Worm (Caenorhabditis elegans): ENCODE results near the gene sre-43.
A peak's percentile ranks its signal among the peaks of the same experiment; 100 is the strongest.

sre-43 gene

ce11 chrII:13968979-13969378 lies at the start of gene sre-43:
Gene sre-43, minus strand, starts transcription at chrII:13969079.
- TF ChIP-seq K09A11.1 (tag; optimal IDR thresholded peaks at IDR 0.05; ENCODE audit: insufficient read depth): no peak
- no peak for TF ChIP-seq ceh-6 (GFP tag; optimal IDR thresholded peaks at IDR 0.05)

DNA sequence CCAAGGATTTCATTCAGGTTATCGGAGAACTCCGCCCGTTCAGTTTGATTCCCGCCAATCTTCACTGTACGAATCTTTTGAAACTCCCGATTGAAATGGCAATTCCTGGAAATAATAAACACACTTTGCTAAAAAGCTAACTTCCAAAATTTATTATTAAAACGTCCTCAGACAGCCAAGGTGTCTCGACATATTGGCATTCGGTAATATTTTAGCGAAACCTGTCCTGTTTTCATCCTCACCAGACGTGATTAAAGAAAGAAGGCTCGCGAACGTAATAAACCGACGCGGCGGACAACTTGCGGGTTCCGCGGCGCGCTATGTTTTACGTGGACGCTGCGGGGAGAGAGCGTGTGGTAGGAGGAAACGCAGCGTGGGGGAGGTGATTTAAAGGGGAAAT lies 49.3 kb upstream of the sre-43 start:
- TF ChIP-seq Y22D7AL.16 (tag; optimal IDR thresholded peaks at IDR 0.05) (no peak), K09A11.1 (tag; optimal IDR thresholded peaks at IDR 0.05; ENCODE audit: insufficient read depth) (no peak), ama-1 (optimal IDR thresholded peaks at IDR 0.05) (peak; percentile 76), eyg-1 (tag; optimal IDR thresholded peaks at IDR 0.05) (no peak), rnt-1 (tag; optimal IDR thresholded peaks at IDR 0.05) (no peak), pat-9 (tag; optimal IDR thresholded peaks at IDR 0.05) (no peak), mec-3 (tag; optimal IDR thresholded peaks at IDR 0.05; ENCODE audit: borderline replicate concordance) (no peak), elt-2 (tag; optimal IDR thresholded peaks at IDR 0.05) (peak; percentile 7), gmeb-2 (tag; optimal IDR thresholded peaks at IDR 0.05) (no peak), nfya-1 (tag; optimal IDR thresholded peaks at IDR 0.05) (peak; percentile 9), tbx-2 (tag; optimal IDR thresholded peaks at IDR 0.05) (no peak)

DNA sequence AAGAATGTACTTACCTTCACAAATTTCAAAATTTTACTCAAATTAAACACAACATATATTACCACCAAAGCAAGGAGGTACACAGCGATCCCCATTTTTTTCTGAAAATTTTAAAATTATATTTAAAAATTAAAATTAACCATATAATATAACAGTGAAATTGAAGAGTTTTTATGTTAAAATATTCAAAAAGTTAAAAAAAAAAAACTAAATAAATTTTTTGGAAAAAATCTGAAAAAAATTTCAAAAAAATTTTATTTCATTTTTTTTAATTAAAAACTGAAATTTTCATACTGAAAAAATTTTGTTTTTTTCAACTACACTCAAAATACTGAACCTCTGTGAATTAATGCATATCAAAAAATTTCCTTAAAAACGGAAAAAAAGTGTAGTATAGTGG lies 48.0 kb upstream of the sre-43 start, which contains the start of gene cyp-37A1:
TSS of gene cyp-37A1 (minus strand) at position 101 of the 400 bp plus-strand sequence.
- TF ChIP-seq dve-1 (tag; optimal IDR thresholded peaks at IDR 0.05) (no peak), nhr-11 (tag; optimal IDR thresholded peaks at IDR 0.05) (no peak), hlh-8 (tag; optimal IDR thresholded peaks at IDR 0.05) (no peak), ceh-48 (tag; optimal IDR thresholded peaks at IDR 0.05) (no peak), ceh-34 (tag; optimal IDR thresholded peaks at IDR 0.05) (no peak), pros-1 (tag; optimal IDR thresholded peaks at IDR 0.05) (no peak), K02D7.2 (tag; optimal IDR thresholded peaks at IDR 0.05) (no peak), ttx-3 (tag; optimal IDR thresholded peaks at IDR 0.05) (no peak), ztf-16 (tag; optimal IDR thresholded peaks at IDR 0.05) (no peak), ceh-30 (tag; optimal IDR thresholded peaks at IDR 0.05) (no peak), hlh-30 (tag; optimal IDR thresholded peaks at IDR 0.05; ENCODE audit: insufficient read depth) (no peak), unc-55 (GFP tag; optimal IDR thresholded peaks at IDR 0.05) (no peak), dmd-4 (tag; optimal IDR thresholded peaks at IDR 0.05; ENCODE audit: borderline replicate concordance) (no peak), ceh-31 (tag; optimal IDR thresholded peaks at IDR 0.05) (no peak), elt-4 (tag; optimal IDR thresholded peaks at IDR 0.05) (no peak), sdc-2 (tag; optimal IDR thresholded peaks at IDR 0.05) (no peak), fkh-10 (GFP tag; optimal IDR thresholded peaks at IDR 0.05) (no peak), ets-4 (tag; optimal IDR thresholded peaks at IDR 0.05) (no peak)

- TF ChIP-seq pat-9 (tag; optimal IDR thresholded peaks at IDR 0.05) (no peak), madf-2 (tag; optimal IDR thresholded peaks at IDR 0.05) (no peak), ttx-3 (tag; optimal IDR thresholded peaks at IDR 0.05) (no peak)
Measured at ce11 chrII:14014637-14015036, 45.8 kb upstream of the sre-43 start.

DNA sequence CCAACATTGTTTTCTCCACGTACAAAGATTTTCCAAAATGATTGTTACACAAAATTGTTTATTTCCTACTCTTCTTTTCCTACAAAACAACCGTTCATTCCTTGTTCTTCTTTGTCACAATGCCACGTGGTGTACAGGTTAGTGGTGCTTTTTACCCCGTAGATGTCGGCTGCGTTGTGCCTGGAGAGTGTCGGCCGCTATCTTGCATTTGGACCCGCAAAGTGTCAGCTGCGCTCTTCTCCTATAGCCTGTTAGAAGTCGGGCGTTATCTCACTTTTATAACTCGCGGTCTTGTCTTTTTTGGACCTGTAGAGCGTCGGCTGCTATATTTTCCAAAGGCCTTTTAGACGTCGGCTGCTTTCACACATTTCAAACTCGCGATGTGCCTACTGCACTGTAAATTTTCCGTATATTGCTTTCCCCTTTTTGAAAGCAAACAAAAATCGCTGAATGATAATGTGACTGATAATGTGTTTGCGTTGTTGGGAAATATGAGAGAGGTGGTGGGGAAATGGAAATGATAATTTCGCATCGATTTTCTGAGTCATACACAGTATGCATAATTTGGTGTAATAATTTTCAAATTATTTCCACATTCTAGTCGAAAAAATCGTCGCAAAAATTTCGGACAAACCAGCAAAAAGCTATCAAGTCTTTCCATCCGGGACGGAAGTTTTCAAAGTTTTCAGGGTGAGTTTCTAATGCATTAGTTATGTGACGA lies 41.9 kb upstream of the sre-43 start, which contains the start of gene F01D5.8:
TSS of gene F01D5.8 (plus strand) at position 51 of the 721 bp plus-strand sequence.
- TF ChIP-seq Y22D7AL.16 (tag; optimal IDR thresholded peaks at IDR 0.05) (no peak), dmd-4 (tag; optimal IDR thresholded peaks at IDR 0.05; ENCODE audit: borderline replicate concordance) (no peak), C08G9.2 (tag; optimal IDR thresholded peaks at IDR 0.05) (no peak), ceh-31 (tag; optimal IDR thresholded peaks at IDR 0.05) (no peak), hlh-30 (tag; optimal IDR thresholded peaks at IDR 0.05; ENCODE audit: insufficient read depth) (no peak), pax-1 (tag; optimal IDR thresholded peaks at IDR 0.05) (no peak), elt-2 (tag; optimal IDR thresholded peaks at IDR 0.05) (no peak), pat-9 (tag; optimal IDR thresholded peaks at IDR 0.05) (no peak), unc-55 (GFP tag; optimal IDR thresholded peaks at IDR 0.05) (no peak), F13H6.1 (tag; optimal IDR thresholded peaks at IDR 0.05) (no peak), pros-1 (tag; optimal IDR thresholded peaks at IDR 0.05) (no peak), ceh-2 (tag; optimal IDR thresholded peaks at IDR 0.05) (no peak), ceh-14 (tag; optimal IDR thresholded peaks at IDR 0.05) (no peak), syd-9 (tag; optimal IDR thresholded peaks at IDR 0.05) (no peak), pqm-1 (tag; optimal IDR thresholded peaks at IDR 0.05) (no peak), rnt-1 (tag; optimal IDR thresholded peaks at IDR 0.05) (no peak), mec-3 (tag; optimal IDR thresholded peaks at IDR 0.05; ENCODE audit: borderline replicate concordance) (no peak), ceh-34 (tag; optimal IDR thresholded peaks at IDR 0.05) (no peak)

Measured in whole organism, late embryonic.